Fruit fly (Drosophila melanogaster): ENCODE measurements around the gene CG42394.

The CG42394 gene

dm6 chr3R:10862773-10863445 is 13.3 kb downstream of the CG42394 start, which contains the start of gene CG6574 (continued):
- no peak for TF ChIP-seq tgo (GFP tag; IDR thresholded peaks at IDR 0.05)
- no peak for TF ChIP-seq salm (tag; optimal IDR thresholded peaks at IDR 0.05)
- TF ChIP-seq CG3995 (GFP tag; optimal IDR thresholded peaks at IDR 0.05): peak; percentile 10
- no peak for TF ChIP-seq nerfin-2 (GFP tag; IDR thresholded peaks at IDR 0.05; ENCODE audit: partially characterized antibody)
- no peak for TF ChIP-seq Atf-2 (GFP tag; optimal IDR thresholded peaks at IDR 0.05)
- peak; percentile 78 for TF ChIP-seq Med (GFP tag)
- TF ChIP-seq dmrt11E (tag; optimal IDR thresholded peaks at IDR 0.05): no peak
- peak; percentile 35 for TF ChIP-seq CG12071 (GFP tag; optimal IDR thresholded peaks at IDR 0.05)
- no peak for TF ChIP-seq sisA (GFP tag; IDR thresholded peaks at IDR 0.05)
- peak; percentile 97 for TF ChIP-seq CG10274 (GFP tag; optimal IDR thresholded peaks at IDR 0.05)
- TF ChIP-seq sens-2 (GFP tag; IDR thresholded peaks at IDR 0.05): no peak
- no peak for TF ChIP-seq pan (optimal IDR thresholded peaks at IDR 0.05)
- no peak for TF ChIP-seq pan (GFP tag; optimal IDR thresholded peaks at IDR 0.05 in 1 of 2, IDR thresholded peaks at IDR 0.05 in 1 of 2)
- TF ChIP-seq scrt (GFP tag; optimal IDR thresholded peaks at IDR 0.05): no peak
- TF ChIP-seq CG34376 (GFP tag; optimal IDR thresholded peaks at IDR 0.05): peak; percentile 46
- TF ChIP-seq ftz-f1 (GFP tag; optimal IDR thresholded peaks at IDR 0.05): no peak
- peak; percentile 11 for TF ChIP-seq CG12391 (tag; optimal IDR thresholded peaks at IDR 0.05)
- TF ChIP-seq Dip2 (GFP tag; IDR thresholded peaks at IDR 0.05): no peak
- TF ChIP-seq D19A (tag; optimal IDR thresholded peaks at IDR 0.05): no peak
- no peak for TF ChIP-seq hth (optimal IDR thresholded peaks at IDR 0.05)
- no peak for TF ChIP-seq abd-A (tag; optimal IDR thresholded peaks at IDR 0.05)
- TF ChIP-seq CG4282 (GFP tag; optimal IDR thresholded peaks at IDR 0.05): no peak
- TF ChIP-seq CG15696 (tag; optimal IDR thresholded peaks at IDR 0.05): no peak
- no peak for TF ChIP-seq CG3407 (GFP tag; optimal IDR thresholded peaks at IDR 0.05)
- no peak for TF ChIP-seq Ravus (GFP tag; IDR thresholded peaks at IDR 0.05)
- TF ChIP-seq Opbp (GFP tag; IDR thresholded peaks at IDR 0.05; ENCODE audit: partially characterized antibody): 0 out of 3 replicates have a peak, but pooled peaks have one; percentile 14
- TF ChIP-seq CG15601 (tag; optimal IDR thresholded peaks at IDR 0.05): no peak
- TF ChIP-seq zfh2 (GFP tag; optimal IDR thresholded peaks at IDR 0.05): no peak
- TF ChIP-seq psq (GFP tag; optimal IDR thresholded peaks at IDR 0.05): no peak
- TF ChIP-seq E2f1 (GFP tag; IDR thresholded peaks at IDR 0.05): 0 out of 2 replicates have a peak, but pooled peaks have one; percentile 5
- TF ChIP-seq HLH54F (GFP tag; optimal IDR thresholded peaks at IDR 0.05): peak; percentile 6
- no peak for TF ChIP-seq fd96Cb (tag; optimal IDR thresholded peaks at IDR 0.05)
- TF ChIP-seq slp2 (GFP tag; optimal IDR thresholded peaks at IDR 0.05): no peak
- TF ChIP-seq mam (GFP tag; optimal IDR thresholded peaks at IDR 0.05): no peak
- TF ChIP-seq Spps (tag; optimal IDR thresholded peaks at IDR 0.05): no peak
- TF ChIP-seq CG31365 (tag; optimal IDR thresholded peaks at IDR 0.05): peak; percentile 34
- TF ChIP-seq H15 (GFP tag; IDR thresholded peaks at IDR 0.05): no peak
- TF ChIP-seq klu (GFP tag; IDR thresholded peaks at IDR 0.05): no peak
- no peak for TF ChIP-seq gfzf (GFP tag; optimal IDR thresholded peaks at IDR 0.05)
- TF ChIP-seq Nf-YA (GFP tag; IDR thresholded peaks at IDR 0.05): no peak
- no peak for TF ChIP-seq NC2β (GFP tag; optimal IDR thresholded peaks at IDR 0.05)
- TF ChIP-seq Dad (GFP tag; optimal IDR thresholded peaks at IDR 0.05): no peak
- TF ChIP-seq pita (GFP tag; optimal IDR thresholded peaks at IDR 0.05): no peak
- TF ChIP-seq Dbx (GFP tag; IDR thresholded peaks at IDR 0.05): no peak
- TF ChIP-seq Taf1 (GFP tag; IDR thresholded peaks at IDR 0.05): no peak
- no peak for TF ChIP-seq otp (GFP tag; IDR thresholded peaks at IDR 0.05)
- TF ChIP-seq CG15269 (tag; optimal IDR thresholded peaks at IDR 0.05): no peak
- no peak for TF ChIP-seq CG8944 (GFP tag; optimal IDR thresholded peaks at IDR 0.05)
- TF ChIP-seq CG10431 (GFP tag; optimal IDR thresholded peaks at IDR 0.05): no peak
- TF ChIP-seq CG10267 (tag; optimal IDR thresholded peaks at IDR 0.05): no peak
- TF ChIP-seq btn (GFP tag; optimal IDR thresholded peaks at IDR 0.05): no peak

Measured in whole organism, embryonic.